Fruit fly (Drosophila melanogaster): ENCODE measurements around the gene TfIIEalpha.

Gene TfIIEalpha

DNA sequence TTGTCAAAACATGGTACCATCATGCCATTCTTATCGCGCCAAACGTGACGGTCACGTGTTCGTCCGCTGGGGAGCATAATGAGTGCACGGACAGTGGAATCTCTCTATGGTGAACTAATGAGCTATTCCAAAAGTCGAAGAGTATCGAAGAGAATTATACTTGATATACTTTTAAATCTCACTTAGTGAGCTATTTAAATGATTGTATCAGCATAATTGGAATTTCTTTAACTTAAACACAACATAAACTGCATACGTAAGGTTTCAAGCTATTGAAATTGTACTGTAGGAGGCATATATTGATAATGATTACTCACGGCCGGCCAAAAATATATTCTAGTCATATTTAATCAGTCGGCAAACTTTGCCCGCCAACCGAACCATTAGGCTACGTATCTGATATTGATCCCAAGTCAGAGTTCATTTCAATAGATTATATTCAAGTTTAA is 39.7 kb downstream of the TfIIEalpha start (continued):
- TF ChIP-seq CG32767 (GFP tag; IDR thresholded peaks at IDR 0.05) (0 out of 2 replicates have a peak, but pooled peaks have one; percentile 8), dysf (GFP tag; IDR thresholded peaks at IDR 0.05) (peak; percentile 49; the same call in 2 of the 3 replicates), ro (GFP tag; IDR thresholded peaks at IDR 0.05) (no peak), bigmax (GFP tag; optimal IDR thresholded peaks at IDR 0.05) (no peak), CG34224 (GFP tag; IDR thresholded peaks at IDR 0.05; ENCODE audit: partially characterized antibody) (no peak), jigr1 (GFP tag; IDR thresholded peaks at IDR 0.05) (no peak), Abd-B (GFP tag; optimal IDR thresholded peaks at IDR 0.05) (no peak), cas (GFP tag; IDR thresholded peaks at IDR 0.05) (no peak), ttk (GFP tag; IDR thresholded peaks at IDR 0.05) (0 out of 2 replicates have a peak, but pooled peaks have one; percentile 16), tgo (GFP tag; IDR thresholded peaks at IDR 0.05) (peak; percentile 35; the same call in 1 of the 3 replicates), CG7372 (GFP tag; IDR thresholded peaks at IDR 0.05) (peak; percentile 42; the same call in 1 of the 2 replicates), CG16779 (GFP tag; IDR thresholded peaks at IDR 0.05) (no peak), nerfin-1 (tag; optimal IDR thresholded peaks at IDR 0.05) (no peak), pho (GFP tag; optimal IDR thresholded peaks at IDR 0.05) (no peak), CG10979 (tag; optimal IDR thresholded peaks at IDR 0.05) (no peak), ash1 (GFP tag; optimal IDR thresholded peaks at IDR 0.05) (no peak), CG12299 (tag; optimal IDR thresholded peaks at IDR 0.05) (no peak), CG11695 (GFP tag; IDR thresholded peaks at IDR 0.05) (0 out of 3 replicates have a peak, but pooled peaks have one; percentile 10), HLH4C (GFP tag; IDR thresholded peaks at IDR 0.05; ENCODE audit: partially characterized antibody) (no peak), dm (GFP tag; optimal IDR thresholded peaks at IDR 0.05) (no peak), CG5245 (GFP tag; optimal IDR thresholded peaks at IDR 0.05) (no peak), ac (GFP tag; optimal IDR thresholded peaks at IDR 0.05) (no peak), Ada2b (GFP tag; IDR thresholded peaks at IDR 0.05) (peak; percentile 57), CG17359 (tag; optimal IDR thresholded peaks at IDR 0.05) (no peak), CG14860 (GFP tag; IDR thresholded peaks at IDR 0.05; ENCODE audit: partially characterized antibody) (no peak), Dbx (GFP tag; IDR thresholded peaks at IDR 0.05) (no peak), CG17385 (GFP tag; optimal IDR thresholded peaks at IDR 0.05) (peak; percentile 11), CG9215 (GFP tag; IDR thresholded peaks at IDR 0.05) (no peak), Asciz (GFP tag; optimal IDR thresholded peaks at IDR 0.05) (no peak), gem (tag; optimal IDR thresholded peaks at IDR 0.05) (peak; percentile 50), Aef1 (GFP tag; IDR thresholded peaks at IDR 0.05) (peak; percentile 26; the same call in 1 of the 3 replicates), Oaz (GFP tag; IDR thresholded peaks at IDR 0.05) (no peak), CG16813 (GFP tag; IDR thresholded peaks at IDR 0.05; ENCODE audit: partially characterized antibody) (no peak), dan (GFP tag; IDR thresholded peaks at IDR 0.05) (no peak), CG33213 (GFP tag; optimal IDR thresholded peaks at IDR 0.05) (no peak), Stat92E (GFP tag; optimal IDR thresholded peaks at IDR 0.05) (no peak), CG43689 (GFP tag; IDR thresholded peaks at IDR 0.05) (no peak), CG16815 (GFP tag; optimal IDR thresholded peaks at IDR 0.05) (no peak), ab (GFP tag; optimal IDR thresholded peaks at IDR 0.05) (no peak), Six4 (GFP tag; optimal IDR thresholded peaks at IDR 0.05) (no peak), NfI (GFP tag; optimal IDR thresholded peaks at IDR 0.05) (peak; percentile 9), CG9932 (GFP tag; IDR thresholded peaks at IDR 0.05) (peak; percentile 45), CG10565 (GFP tag; optimal IDR thresholded peaks at IDR 0.05) (no peak), CG18262 (tag; optimal IDR thresholded peaks at IDR 0.05) (no peak), az2 (GFP tag; optimal IDR thresholded peaks at IDR 0.05) (no peak), vnd (GFP tag; IDR thresholded peaks at IDR 0.05; ENCODE audit: partially characterized antibody) (no peak), fru (optimal IDR thresholded peaks at IDR 0.05) (no peak), Max (GFP tag; optimal IDR thresholded peaks at IDR 0.05) (no peak), CG9817 (tag; optimal IDR thresholded peaks at IDR 0.05) (peak; percentile 27), Dip3 (GFP tag; optimal IDR thresholded peaks at IDR 0.05) (peak; percentile 20), NC2α (GFP tag; optimal IDR thresholded peaks at IDR 0.05) (no peak)

Data from whole organism, embryonic.